Worm (Caenorhabditis elegans) whole organism, young adult: ENCODE data around the gene T28H10.1.

ENCODE experiments used
- F22D6.2 ChIP-seq: sonication (generic microtip); optimal IDR thresholded peaks from 2 replicates; lab custom pipeline; 2016; ENCODE audit warnings: mild to moderate bottlenecking, missing genetic modification characterization, missing compliant biosample characterization
- K11D2.4 ChIP-seq: fragments of 200-800 bp; sonication (Bioruptor generic); IDR thresholded peaks from 2 replicates; pipeline ENCODE4 v1.3.6; 2022; ENCODE audit warnings: missing genetic modification reagents, missing genetic modification characterization, missing compliant biosample characterization
- Y53G8AR.9 ChIP-seq: fragments of 200-800 bp; sonication (Bioruptor generic); conservative IDR thresholded peaks from 2 replicates; pipeline ENCODE4 v1.3.6; 2022; ENCODE audit warnings: missing genetic modification reagents, missing genetic modification characterization, missing compliant biosample characterization
- ZK185.1 ChIP-seq: sonication (generic microtip); optimal IDR thresholded peaks from 2 replicates; lab custom pipeline; 2016; ENCODE audit warnings: mild to moderate bottlenecking, missing genetic modification characterization, missing compliant biosample characterization; ENCODE audit not compliant: poor library complexity, severe bottlenecking
- aptf-3 ChIP-seq: fragments of 200-800 bp; sonication (Bioruptor generic); IDR thresholded peaks from 2 replicates; pipeline ENCODE4 v1.3.6; 2022; ENCODE audit warnings: missing genetic modification characterization, missing compliant biosample characterization
- athp-1 ChIP-seq: sonication (generic microtip); optimal IDR thresholded peaks from 2 replicates; lab custom pipeline; 2017; ENCODE audit warnings: mild to moderate bottlenecking, missing genetic modification characterization, missing compliant biosample characterization
- attf-5 ChIP-seq: fragments of 200-800 bp; sonication (Bioruptor generic); optimal IDR thresholded peaks from 2 replicates; lab custom pipeline; 2018; ENCODE audit warnings: mild to moderate bottlenecking, missing genetic modification characterization, missing compliant biosample characterization
- bed-2 ChIP-seq: fragments of 200-800 bp; sonication (Bioruptor generic); IDR thresholded peaks from 2 replicates; pipeline ENCODE4 v1.3.6; 2022; ENCODE audit warnings: missing genetic modification reagents, missing genetic modification characterization, missing compliant biosample characterization
- cebp-1 ChIP-seq, 2 experiments: fragments of 200-800 bp in 1 of 2; sonication (Bioruptor generic) in 1 of 2; sonication (generic microtip) in 1 of 2; IDR thresholded peaks in 1 of 2; optimal IDR thresholded peaks in 1 of 2; 2 replicates each; pipeline versions ENCODE4 v1.3.6 to Lab custom; 2017 to 2022; ENCODE audit warnings: missing compliant biosample characterization in 2 of 2, missing genetic modification characterization in 2 of 2, mild to moderate bottlenecking in 1 of 2, missing genetic modification reagents in 1 of 2, moderate library complexity in 1 of 2
- ceh-100 ChIP-seq: fragments of 200-800 bp; sonication (Bioruptor generic); IDR thresholded peaks from 2 replicates; pipeline ENCODE4 v1.3.6; 2022; ENCODE audit warnings: missing genetic modification reagents, missing genetic modification characterization, missing compliant biosample characterization
- ceh-27 ChIP-seq: fragments of 200-800 bp; sonication (Bioruptor generic); optimal IDR thresholded peaks from 2 replicates; lab custom pipeline; 2018; ENCODE audit warnings: mild to moderate bottlenecking, missing genetic modification characterization, moderate library complexity, missing compliant biosample characterization
- ceh-40 ChIP-seq: fragments of 200-800 bp; sonication (Bioruptor generic); IDR thresholded peaks from 2 replicates; pipeline ENCODE4 v1.3.6; 2022; ENCODE audit warnings: missing genetic modification characterization, missing compliant biosample characterization
- ceh-91 ChIP-seq: fragments of 200-800 bp; sonication (Bioruptor generic); IDR thresholded peaks from 2 replicates; pipeline ENCODE4 v1.3.6; 2022; ENCODE audit warnings: missing genetic modification reagents, missing genetic modification characterization, missing compliant biosample characterization
- chd-7 ChIP-seq: sonication (generic microtip); optimal IDR thresholded peaks from 2 replicates; lab custom pipeline; 2016; ENCODE audit warnings: mild to moderate bottlenecking, missing genetic modification characterization, moderate library complexity, missing compliant biosample characterization
- efl-1 ChIP-seq: fragments of 150-350 bp; optimal IDR thresholded peaks from 2 replicates; lab custom pipeline; 2014; ENCODE audit warnings: missing biosample characterization, missing genetic modification reagents, missing genetic modification characterization
- egrh-3 ChIP-seq: fragments of 200-800 bp; sonication (Bioruptor generic); IDR thresholded peaks from 2 replicates; pipeline ENCODE4 v1.3.6; 2022; ENCODE audit warnings: missing genetic modification reagents, missing genetic modification characterization, missing compliant biosample characterization
- ets-4 ChIP-seq: fragments of 200-800 bp; sonication (Bioruptor generic); optimal IDR thresholded peaks from 2 replicates; lab custom pipeline; 2018; ENCODE audit warnings: mild to moderate bottlenecking, missing genetic modification characterization, missing compliant biosample characterization
- hlh-12 ChIP-seq: sonication (generic microtip); optimal IDR thresholded peaks from 2 replicates; lab custom pipeline; 2016; ENCODE audit warnings: missing genetic modification characterization, missing compliant biosample characterization
- hmg-1.2 ChIP-seq: fragments of 200-800 bp; sonication (Bioruptor generic); IDR thresholded peaks from 2 replicates; pipeline ENCODE4 v1.3.6; 2022; ENCODE audit warnings: missing genetic modification reagents, missing genetic modification characterization, missing compliant biosample characterization
- hrde-1 ChIP-seq: sonication (generic microtip); optimal IDR thresholded peaks from 2 replicates; lab custom pipeline; 2016; ENCODE audit warnings: missing genetic modification characterization, mild to moderate bottlenecking, missing compliant biosample characterization, moderate library complexity, missing genotype, missing genetic modification reagents, borderline replicate concordance
- hsf-1 ChIP-seq: fragments of 200-800 bp; sonication (Bioruptor generic); IDR thresholded peaks from 2 replicates; pipeline ENCODE4 v1.3.6; 2022; ENCODE audit warnings: missing genetic modification reagents, missing genetic modification characterization, missing compliant biosample characterization
- lin-54 ChIP-seq: fragments of 200-800 bp; sonication (Bioruptor generic); optimal IDR thresholded peaks from 2 replicates; lab custom pipeline; 2018; ENCODE audit warnings: mild to moderate bottlenecking, missing genetic modification characterization, missing compliant biosample characterization
- lir-1 ChIP-seq: fragments of 200-800 bp; sonication (Bioruptor generic); conservative IDR thresholded peaks from 2 replicates; pipeline ENCODE4 v1.3.6; 2022; ENCODE audit warnings: missing genetic modification reagents, missing genetic modification characterization, missing compliant biosample characterization
- madf-6 ChIP-seq: fragments of 200-800 bp; sonication (Bioruptor generic); IDR thresholded peaks from 2 replicates; pipeline ENCODE4 v1.3.6; 2022; ENCODE audit warnings: missing genetic modification reagents, missing genetic modification characterization, missing compliant biosample characterization
- madf-8 ChIP-seq: fragments of 200-800 bp; sonication (Bioruptor generic); conservative IDR thresholded peaks from 2 replicates; pipeline ENCODE4 v1.3.6; 2022; ENCODE audit warnings: missing genetic modification reagents, missing genetic modification characterization, missing compliant biosample characterization
- mcd-1 ChIP-seq: fragments of 200-800 bp; sonication (Bioruptor generic); IDR thresholded peaks from 2 replicates; pipeline ENCODE4 v1.3.6; 2022; ENCODE audit warnings: missing genetic modification reagents, missing genetic modification characterization, missing compliant biosample characterization
- nfya-2 ChIP-seq: fragments of 200-800 bp; sonication (Bioruptor generic); IDR thresholded peaks from 2 replicates; pipeline ENCODE4 v1.3.6; 2022; ENCODE audit warnings: missing genetic modification reagents, missing genetic modification characterization, missing compliant biosample characterization
- nhr-80 ChIP-seq: sonication (generic microtip); optimal IDR thresholded peaks from 2 replicates; lab custom pipeline; 2016; ENCODE audit warnings: missing genetic modification characterization, missing compliant biosample characterization
- rec-8 ChIP-seq, 2 experiments: sonication (generic microtip); optimal IDR thresholded peaks; 2 replicates each; lab custom pipeline; 2016; ENCODE audit warnings: mild to moderate bottlenecking in 2 of 2, missing genetic modification characterization in 2 of 2, missing genetic modification reagents in 2 of 2, missing genotype in 2 of 2, missing biosample characterization in 1 of 2, missing compliant biosample characterization in 1 of 2, moderate library complexity in 1 of 2
- repo-1 ChIP-seq: sonication (generic microtip); optimal IDR thresholded peaks from 2 replicates; lab custom pipeline; 2017; ENCODE audit warnings: mild to moderate bottlenecking, missing genetic modification characterization, missing compliant biosample characterization
- tlf-1 ChIP-seq: fragments of 200-800 bp; sonication (Bioruptor generic); optimal IDR thresholded peaks from 2 replicates; lab custom pipeline; 2018; ENCODE audit warnings: mild to moderate bottlenecking, missing genetic modification characterization, missing compliant biosample characterization
- unc-130 ChIP-seq: sonication (generic microtip); optimal IDR thresholded peaks from 2 replicates; lab custom pipeline; 2016; ENCODE audit warnings: missing genetic modification reagents, missing genetic modification characterization, missing compliant biosample characterization
- ztf-26 ChIP-seq: sonication (generic microtip); optimal IDR thresholded peaks from 2 replicates; lab custom pipeline; 2017; ENCODE audit warnings: missing genetic modification characterization, missing compliant biosample characterization
- ztf-28 ChIP-seq: fragments of 200-800 bp; sonication (Bioruptor generic); IDR thresholded peaks from 2 replicates; pipeline ENCODE4 v1.3.6; 2022; ENCODE audit warnings: missing genetic modification reagents, missing genetic modification characterization, missing compliant biosample characterization

The T28H10.1 gene

DNA sequence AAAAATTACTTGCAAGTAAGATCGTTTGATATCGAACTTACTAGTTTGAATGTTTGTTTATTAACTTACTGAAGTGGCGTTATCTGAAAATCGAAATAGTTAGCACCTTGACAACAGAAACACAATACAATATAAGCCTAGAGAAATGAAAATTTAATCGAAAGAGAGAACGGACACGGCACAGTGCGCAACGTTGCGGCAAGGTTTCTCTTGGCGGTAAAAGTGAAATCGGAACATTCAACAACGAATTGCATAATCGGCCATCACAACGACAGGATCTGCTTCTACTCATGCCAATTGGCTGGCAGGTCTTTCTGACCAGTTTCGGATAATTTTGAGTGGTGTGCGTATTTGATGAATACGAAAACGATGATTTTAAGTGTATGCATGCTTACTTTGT lies 21.9 kb downstream of the T28H10.1 start, which contains the start of gene dyf-4:
TSS of gene dyf-4 (minus strand) at position 213 of the 400 bp plus-strand sequence.
- TF ChIP-seq ZK185.1 (no peak), bed-2 (GFP tag; lab: Robert Waterston, UW) (no peak), mcd-1 (no peak), ceh-40 (no peak), madf-6 (GFP tag; lab: Robert Waterston, UW) (no peak), aptf-3 (GFP tag; lab: Robert Waterston, UW) (no peak), K11D2.4 (no peak), cebp-1 (GFP tag; IDR thresholded peaks at IDR 0.05; lab: Robert Waterston, UW) (no peak), cebp-1 (tag; optimal IDR thresholded peaks at IDR 0.05; lab: Kevin White, UChicago) (no peak), madf-8 (GFP tag; lab: Robert Waterston, UW) (no peak), lir-1 (no peak), tlf-1 (no peak), F22D6.2 (tag; lab: Kevin White, UChicago) (no peak)

DNA sequence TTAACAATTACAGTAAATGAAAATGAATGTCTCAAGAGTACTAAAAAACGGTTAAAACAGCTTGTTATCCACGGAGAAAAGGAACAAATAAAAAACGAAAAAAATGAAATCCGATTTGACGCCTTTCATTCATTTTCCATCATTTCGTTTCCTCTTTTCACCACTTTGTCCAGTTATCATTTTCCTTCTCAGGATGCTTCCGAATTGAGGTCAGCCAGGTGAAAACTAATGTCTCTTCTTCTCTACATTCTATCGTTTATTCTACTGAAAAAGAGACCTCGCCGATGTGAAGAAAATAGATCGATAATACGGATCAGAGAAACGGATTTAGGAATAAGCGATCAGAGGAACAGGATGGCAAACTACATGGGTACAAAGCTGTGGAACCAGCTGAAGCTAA lies 22.5 kb downstream of the T28H10.1 start:
- TF ChIP-seq rec-8 (tag; optimal IDR thresholded peaks at IDR 0.05; lab: Kevin White, UChicago) (no peak), Y53G8AR.9 (GFP tag; lab: Robert Waterston, UW) (no peak), attf-5 (GFP tag; lab: Kevin White, UChicago) (no peak), nfya-2 (GFP tag; lab: Robert Waterston, UW) (no peak), ets-4 (no peak), ztf-28 (GFP tag; lab: Robert Waterston, UW) (no peak), ceh-91 (GFP tag; lab: Robert Waterston, UW) (no peak), efl-1 (GFP tag; lab: Kevin White, UChicago) (no peak), repo-1 (tag; lab: Kevin White, UChicago) (no peak), ceh-100 (GFP tag; lab: Robert Waterston, UW) (no peak), hsf-1 (no peak), hrde-1 (no peak), egrh-3 (GFP tag; lab: Robert Waterston, UW) (no peak), lin-54 (GFP tag; lab: Kevin White, UChicago) (no peak), chd-7 (tag; lab: Kevin White, UChicago) (no peak), ztf-26 (tag; lab: Kevin White, UChicago) (no peak)

DNA sequence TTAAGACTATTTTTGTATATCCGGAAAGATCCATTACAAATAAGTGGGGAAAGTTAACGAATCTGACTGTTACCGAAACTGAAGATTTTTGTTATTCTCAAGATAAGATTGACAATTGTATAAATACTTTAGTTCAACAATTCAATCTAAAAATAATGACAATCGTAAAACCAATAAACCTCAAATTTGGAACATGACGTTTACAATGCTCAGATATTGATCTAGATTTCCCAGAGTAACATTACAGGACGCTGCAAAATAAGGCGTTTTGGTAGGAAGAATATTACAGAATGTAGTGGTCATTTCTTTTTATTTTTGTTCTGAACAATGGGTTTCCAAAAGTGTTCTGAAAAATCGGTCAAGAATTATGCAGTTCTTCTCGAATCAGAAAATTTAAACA lies 23.2 kb downstream of the T28H10.1 start, which contains the start of gene F45D3.1:
TSS of gene F45D3.1 (plus strand) at position 301 of the 400 bp plus-strand sequence.
- no peak for TF ChIP-seq ceh-40
- TF ChIP-seq athp-1 (tag; lab: Kevin White, UChicago), result no peak
- TF ChIP-seq hmg-1.2, result no peak

DNA sequence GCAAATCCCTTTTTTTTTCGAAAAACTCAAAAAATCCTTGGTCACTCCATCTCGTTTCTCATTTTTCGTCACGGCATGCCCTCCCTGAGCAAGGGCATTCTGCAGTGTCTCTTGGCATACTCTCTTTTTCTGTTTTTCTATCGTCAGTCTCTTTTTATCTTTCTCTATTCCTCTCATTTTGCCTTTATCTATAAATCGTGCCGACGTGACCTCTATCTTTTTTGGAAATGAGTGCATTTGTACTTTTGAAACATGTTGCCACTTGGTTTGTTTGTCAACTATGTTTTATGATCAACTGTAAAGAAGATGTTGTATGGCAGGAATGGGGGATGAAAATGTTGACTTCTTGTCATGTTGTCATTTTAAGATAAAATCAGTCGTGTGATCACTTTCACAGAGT lies 25.3 kb downstream of the T28H10.1 start:
- TF ChIP-seq hmg-1.2 (peak; percentile 82), unc-130 (GFP tag; lab: Kevin White, UChicago) (no peak), ceh-27 (peak; percentile 19), Y53G8AR.9 (GFP tag; lab: Robert Waterston, UW) (no peak), nhr-80 (peak; percentile 55), hlh-12 (tag; lab: Kevin White, UChicago) (no peak)
